Worm (Caenorhabditis elegans): ENCODE results near the gene str-15.

Gene str-15

ce11 chrV:16459377-16459776 lies 763 bp upstream of the str-15 start:
- no peak for TF ChIP-seq irx-1 (tag; optimal IDR thresholded peaks at IDR 0.05)
- no peak for TF ChIP-seq xbp-1 (tag; optimal IDR thresholded peaks at IDR 0.05)

- TF ChIP-seq pag-3 (tag; optimal IDR thresholded peaks at IDR 0.05; ENCODE audit: borderline replicate concordance, insufficient read depth) (no peak), sup-37 (GFP tag; optimal IDR thresholded peaks at IDR 0.05) (no peak), elt-2 (tag; optimal IDR thresholded peaks at IDR 0.05) (no peak), unc-30 (tag; optimal IDR thresholded peaks at IDR 0.05) (no peak), snpc-4 (tag; optimal IDR thresholded peaks at IDR 0.05) (no peak), aly-2 (tag; optimal IDR thresholded peaks at IDR 0.05) (no peak), ceh-90 (tag; optimal IDR thresholded peaks at IDR 0.05) (no peak), pqm-1 (tag; optimal IDR thresholded peaks at IDR 0.05) (no peak), ets-5 (GFP tag; IDR thresholded peaks at IDR 0.05) (no peak), mab-9 (GFP tag; IDR thresholded peaks at IDR 0.05) (no peak), swsn-7 (tag; optimal IDR thresholded peaks at IDR 0.05) (no peak), nhr-85 (tag) (no peak), C16A3.4 (tag; optimal IDR thresholded peaks at IDR 0.05) (no peak), snu-23 (GFP tag; optimal IDR thresholded peaks at IDR 0.05) (no peak), grh-1 (GFP tag; IDR thresholded peaks at IDR 0.05) (no peak), elt-3 (tag; optimal IDR thresholded peaks at IDR 0.05) (no peak), sptf-1 (tag; optimal IDR thresholded peaks at IDR 0.05) (no peak), ztf-4 (tag; optimal IDR thresholded peaks at IDR 0.05) (no peak)
Measured at ce11 chrV:16455065-16455464, 3.5 kb downstream of the str-15 start, which contains the start of gene str-14. Gene str-14 (minus strand): TSS chrV:16455165.

ce11 chrV:16447735-16448134 lies 10.9 kb downstream of the str-15 start, which contains the start of gene T08G3.13:
Gene T08G3.13 (plus strand): TSS chrV:16448035.
- TF ChIP-seq elt-2 (tag; optimal IDR thresholded peaks at IDR 0.05): no peak

- TF ChIP-seq elt-3 (tag; optimal IDR thresholded peaks at IDR 0.05): no peak
- TF ChIP-seq tbx-2 (tag; optimal IDR thresholded peaks at IDR 0.05): no peak
- no peak for TF ChIP-seq ceh-8 (GFP tag; optimal IDR thresholded peaks at IDR 0.05)
- no peak for TF ChIP-seq dpl-1 (GFP tag; optimal IDR thresholded peaks at IDR 0.05)
Measured at ce11 chrV:16446191-16446590, 12.4 kb downstream of the str-15 start.

ce11 chrV:16445676-16446075 lies 12.9 kb downstream of the str-15 start, which contains the start of gene T08G3.6:
Gene T08G3.6 (plus strand): TSS chrV:16445976.
- no peak for TF ChIP-seq jun-1 (tag; optimal IDR thresholded peaks at IDR 0.05)
- TF ChIP-seq pax-3 (tag; optimal IDR thresholded peaks at IDR 0.05): no peak
- TF ChIP-seq dsc-1 (tag; optimal IDR thresholded peaks at IDR 0.05): no peak
- no peak for TF ChIP-seq rnt-1 (tag; optimal IDR thresholded peaks at IDR 0.05)
- TF ChIP-seq ets-5 (GFP tag; IDR thresholded peaks at IDR 0.05): no peak
- TF ChIP-seq nhr-11 (tag; optimal IDR thresholded peaks at IDR 0.05): no peak
- no peak for TF ChIP-seq ces-1 (GFP tag; optimal IDR thresholded peaks at IDR 0.05)
- no peak for TF ChIP-seq nhr-19 (GFP tag; conservative IDR thresholded peaks at IDR 0.05)
- no peak for TF ChIP-seq F16B12.6 (tag; optimal IDR thresholded peaks at IDR 0.05)
- no peak for TF ChIP-seq fos-1 (tag; optimal IDR thresholded peaks at IDR 0.05)
- TF ChIP-seq C34B4.2 (tag; optimal IDR thresholded peaks at IDR 0.05): no peak
- no peak for TF ChIP-seq fkh-4 (tag; optimal IDR thresholded peaks at IDR 0.05; ENCODE audit: borderline replicate concordance)
- TF ChIP-seq lin-15B (tag; optimal IDR thresholded peaks at IDR 0.05): no peak

ce11 chrV:16443626-16444025 lies 15.0 kb downstream of the str-15 start, which contains the start of gene srh-141:
Gene srh-141 (plus strand): TSS chrV:16443926.
- TF ChIP-seq sptf-1 (tag; optimal IDR thresholded peaks at IDR 0.05) (no peak), alr-1 (tag; optimal IDR thresholded peaks at IDR 0.05; ENCODE audit: borderline replicate concordance) (no peak), nhr-85 (tag) (no peak), nhr-47 (tag; optimal IDR thresholded peaks at IDR 0.05) (no peak), efl-3 (GFP tag; optimal IDR thresholded peaks at IDR 0.05) (no peak), lsy-2 (tag; optimal IDR thresholded peaks at IDR 0.05) (no peak), pag-3 (tag; optimal IDR thresholded peaks at IDR 0.05; ENCODE audit: borderline replicate concordance, insufficient read depth) (no peak), C04F5.9 (tag; optimal IDR thresholded peaks at IDR 0.05) (no peak), unc-86 (tag; optimal IDR thresholded peaks at IDR 0.05) (no peak), swsn-7 (tag; optimal IDR thresholded peaks at IDR 0.05) (no peak), nhr-90 (tag; optimal IDR thresholded peaks at IDR 0.05; ENCODE audit: poor library complexity) (no peak)

All from whole organism, L1 larva.